Worm (Caenorhabditis elegans): ENCODE results near the gene Y105C5B.8.

The Y105C5B.8 gene

DNA sequence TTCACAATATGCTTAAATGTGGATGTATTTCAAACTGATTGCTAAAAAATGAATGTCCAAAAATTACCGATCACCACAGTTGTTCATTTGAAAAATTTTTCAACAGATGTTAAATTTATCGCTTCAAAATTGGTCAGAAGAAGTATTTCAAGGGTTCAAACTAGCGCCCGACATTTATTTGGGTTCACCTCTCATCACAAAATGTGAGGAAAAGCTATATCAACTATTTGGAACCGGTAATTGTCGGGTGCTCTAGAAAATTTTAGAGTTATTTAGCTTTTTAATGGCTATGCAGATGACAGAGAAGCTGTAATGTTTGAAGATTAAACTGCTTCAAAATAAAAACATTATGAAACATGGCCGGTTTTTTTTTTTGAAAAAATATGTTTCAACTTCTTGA, 34.4 kb upstream of the Y105C5B.8 start:
- TF ChIP-seq unc-62 (GFP tag; optimal IDR thresholded peaks at IDR 0.05 in 1 of 2) = peak in 1 of 2 experiments; percentile 27
- TF ChIP-seq unc-62 (tag; optimal IDR thresholded peaks at IDR 0.05) = no peak
- TF ChIP-seq ctbp-1 (GFP tag; IDR thresholded peaks at IDR 0.05) = no peak
- TF ChIP-seq snpc-1.2 (GFP tag; IDR thresholded peaks at IDR 0.05) = peak; percentile 66

ce11 chrIV:15955349-15955748, 28.7 kb upstream of the Y105C5B.8 start:
- no peak for TF ChIP-seq unc-130 (GFP tag; optimal IDR thresholded peaks at IDR 0.05)
- no peak for TF ChIP-seq daf-8 (GFP tag; IDR thresholded peaks at IDR 0.05)
- TF ChIP-seq snpc-1.2 (GFP tag; IDR thresholded peaks at IDR 0.05) = peak; percentile 44; the same call in 1 of the 2 replicates
- no peak for TF ChIP-seq php-3 (GFP tag; IDR thresholded peaks at IDR 0.05)
- no peak for TF ChIP-seq hlh-11 (tag; optimal IDR thresholded peaks at IDR 0.05)
- no peak for TF ChIP-seq unc-62 (GFP tag; optimal IDR thresholded peaks at IDR 0.05 in 1 of 2)
- TF ChIP-seq unc-62 (tag; optimal IDR thresholded peaks at IDR 0.05) = no peak
- peak; percentile 50 for TF ChIP-seq aha-1 (tag)
- TF ChIP-seq fkh-10 (GFP tag; optimal IDR thresholded peaks at IDR 0.05) = no peak
- TF ChIP-seq egl-27 (tag; optimal IDR thresholded peaks at IDR 0.05) = no peak

DNA sequence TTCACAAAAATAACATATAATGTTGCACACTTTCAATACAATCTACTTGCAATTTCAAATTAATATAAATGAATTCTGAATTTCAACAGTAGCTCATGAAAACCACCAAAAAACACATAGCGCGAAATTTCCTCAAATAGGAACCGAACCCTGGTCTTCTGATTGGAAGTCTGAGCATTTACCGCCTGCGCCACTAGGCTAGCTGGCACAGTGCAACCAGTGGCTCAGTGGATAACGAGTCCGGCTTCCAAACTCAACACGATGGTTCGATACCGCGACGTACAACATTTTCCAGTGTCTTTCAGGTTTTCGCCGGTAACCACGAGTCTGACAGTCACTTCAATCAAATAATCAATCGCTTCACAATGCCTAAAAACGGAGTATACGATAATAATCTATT, 27.0 kb upstream of the Y105C5B.8 start:
- TF ChIP-seq dmd-9 (GFP tag; IDR thresholded peaks at IDR 0.05) = no peak
- TF ChIP-seq pqm-1 (tag; optimal IDR thresholded peaks at IDR 0.05) = no peak
- TF ChIP-seq nhr-76 (tag; optimal IDR thresholded peaks at IDR 0.05) = no peak
- no peak for TF ChIP-seq Y5F2A.4 (GFP tag; optimal IDR thresholded peaks at IDR 0.05)
- TF ChIP-seq snpc-1.2 (GFP tag; IDR thresholded peaks at IDR 0.05) = peak; percentile 92
- TF ChIP-seq madf-9 (GFP tag; conservative IDR thresholded peaks at IDR 0.05) = no peak

ce11 chrIV:15951640-15952039, 25.0 kb upstream of the Y105C5B.8 start, which contains the start of gene Y105C5B.15:
Y105C5B.15 (plus strand) TSS chrIV:15951936.
- TF ChIP-seq dmd-6 (GFP tag; IDR thresholded peaks at IDR 0.05) = peak; percentile 76
- TF ChIP-seq nhr-28 (tag; optimal IDR thresholded peaks at IDR 0.05) = peak; percentile 1
- TF ChIP-seq hif-1 (tag; optimal IDR thresholded peaks at IDR 0.05) = no peak
- no peak for TF ChIP-seq nhr-25 (tag; optimal IDR thresholded peaks at IDR 0.05; ENCODE audit: borderline replicate concordance, insufficient read depth)
- TF ChIP-seq pqm-1 (tag; optimal IDR thresholded peaks at IDR 0.05) = peak; percentile 57
- TF ChIP-seq daf-8 (GFP tag; IDR thresholded peaks at IDR 0.05) = no peak

DNA sequence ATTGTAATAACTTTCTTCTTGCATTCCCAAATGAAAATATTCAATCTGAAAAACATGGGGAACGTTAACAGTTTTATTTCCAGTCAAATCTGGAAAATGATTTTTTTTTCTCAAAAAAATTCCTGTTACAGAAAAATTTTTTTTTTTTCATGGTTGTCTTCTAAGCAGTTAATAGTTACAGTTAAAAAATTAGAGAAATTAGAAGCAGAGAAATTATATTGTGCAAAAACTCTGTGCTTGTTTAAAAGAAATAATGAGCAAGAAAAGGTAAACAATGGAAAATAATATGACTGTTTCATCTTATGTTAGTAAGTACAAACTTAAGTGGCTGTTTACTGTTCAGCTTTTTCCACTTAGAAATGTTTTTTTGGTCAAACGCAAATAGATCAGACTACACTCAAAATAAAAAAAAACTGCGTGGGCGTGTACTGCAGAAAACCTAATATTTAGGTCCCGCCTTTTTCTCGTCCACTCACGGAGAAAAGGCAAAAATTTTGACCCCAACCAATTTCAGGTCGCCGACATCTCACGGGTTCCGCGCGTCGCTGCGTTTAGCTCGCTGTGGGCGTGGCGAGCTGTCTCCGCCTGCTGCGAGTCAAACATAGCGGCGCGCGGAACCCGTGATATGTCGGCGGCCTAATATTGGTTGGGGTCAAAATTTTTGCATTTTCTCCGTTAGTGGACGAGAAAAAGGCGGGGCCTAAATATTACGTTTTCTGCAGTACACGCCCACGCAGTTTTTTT, 24.4 kb upstream of the Y105C5B.8 start, which contains the start of gene ifas-3:
Gene ifas-3 (minus strand): TSS at position 51 of the 744 bp plus-strand sequence.
- TF ChIP-seq F26F4.8 (GFP tag; conservative IDR thresholded peaks at IDR 0.05) = 0 out of 2 replicates have a peak, but pooled peaks have one; percentile 5
- no peak for TF ChIP-seq nhr-25 (tag; optimal IDR thresholded peaks at IDR 0.05; ENCODE audit: borderline replicate concordance, insufficient read depth)
- TF ChIP-seq mes-2 (tag; optimal IDR thresholded peaks at IDR 0.05; ENCODE audit: poor library complexity, severe bottlenecking) = no peak
- peak; percentile 57; the same call in 1 of the 2 replicates for TF ChIP-seq set-16 (GFP tag; IDR thresholded peaks at IDR 0.05)

DNA sequence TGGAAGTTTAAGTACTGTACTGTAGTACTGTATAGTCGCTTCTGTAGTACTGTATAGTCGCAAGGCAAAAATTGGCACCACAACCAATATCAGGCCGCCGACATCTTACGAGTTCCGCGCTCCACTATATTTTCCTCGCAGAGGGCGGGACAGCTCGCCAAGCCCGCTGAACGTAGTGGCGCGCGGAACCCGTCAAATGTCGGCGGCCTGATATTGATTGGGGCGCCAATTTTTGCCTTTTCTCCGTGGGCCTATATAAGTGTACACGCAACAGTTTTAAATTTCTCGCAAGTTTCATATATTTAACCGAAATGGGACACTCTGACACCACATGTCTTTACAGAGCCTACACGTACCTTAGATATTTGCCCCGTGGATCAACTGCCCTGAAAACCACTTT, 23.3 kb upstream of the Y105C5B.8 start:
- TF ChIP-seq set-16 (GFP tag; IDR thresholded peaks at IDR 0.05) (peak; percentile 25; the same call in 1 of the 2 replicates), nhr-102 (tag; optimal IDR thresholded peaks at IDR 0.05) (no peak), nhr-11 (tag; optimal IDR thresholded peaks at IDR 0.05) (no peak), snpc-1.2 (GFP tag; IDR thresholded peaks at IDR 0.05) (peak; percentile 97), pha-4 (GFP tag; IDR thresholded peaks at IDR 0.05) (no peak), pha-4 (tag; optimal IDR thresholded peaks at IDR 0.05) (no peak)

DNA sequence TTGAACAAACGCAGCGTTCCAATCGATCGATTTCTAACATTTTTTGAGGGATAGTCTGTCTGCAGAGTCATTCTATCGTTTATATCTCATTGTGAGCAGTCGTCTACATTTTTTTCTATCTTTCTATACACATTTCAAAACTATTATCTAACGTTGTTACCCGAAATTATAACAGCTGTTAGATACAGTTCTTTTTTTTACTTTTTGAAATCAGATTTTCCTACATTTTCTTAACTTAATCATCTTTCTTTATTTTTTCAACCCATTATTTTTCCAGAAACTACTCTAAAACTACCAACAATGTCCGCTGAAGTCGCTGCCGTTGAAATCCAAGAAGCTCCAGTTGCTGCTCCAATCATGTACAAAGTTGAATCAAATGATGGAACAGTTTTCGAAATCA, 19.9 kb upstream of the Y105C5B.8 start, which contains the start of gene skr-10:
Gene skr-10 (plus strand): TSS at position 301 of the 400 bp plus-strand sequence.
- TF ChIP-seq dmd-8 (GFP tag; IDR thresholded peaks at IDR 0.05) (no peak), aha-1 (tag) (peak; percentile 59), arid-1 (GFP tag; conservative IDR thresholded peaks at IDR 0.05) (no peak)
